Fruit fly (Drosophila melanogaster): ENCODE data around the gene Cyp4d2.

Gene Cyp4d2

DNA sequence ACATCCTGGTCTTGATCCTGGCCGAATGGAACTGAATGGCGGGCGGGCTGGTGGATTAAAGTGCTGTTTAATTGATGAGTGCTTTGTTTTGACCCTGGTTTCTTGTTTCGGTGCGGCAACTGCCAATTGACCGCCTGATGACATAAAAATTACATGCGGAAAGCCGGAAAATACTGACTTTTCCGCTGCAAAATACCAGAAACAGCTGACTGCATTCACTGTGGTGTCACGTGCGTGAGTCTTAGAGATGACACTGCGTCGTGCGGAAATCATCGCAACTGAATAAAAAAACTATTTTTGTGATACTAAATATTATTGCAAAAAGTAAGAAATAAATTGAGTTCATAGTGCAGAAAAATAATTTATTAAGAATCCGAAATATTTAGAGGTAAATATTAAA lies 26.3 kb upstream of the Cyp4d2 start, which contains the start of gene bcn92 (continued):
- peak; percentile 47 for TF ChIP-seq CG11247 (GFP tag; IDR thresholded peaks at IDR 0.05)
- TF ChIP-seq pum (GFP tag; optimal IDR thresholded peaks at IDR 0.05): peak; percentile 32
- TF ChIP-seq CG10654 (GFP tag; optimal IDR thresholded peaks at IDR 0.05): no peak
- TF ChIP-seq dmrt11E (tag; optimal IDR thresholded peaks at IDR 0.05): peak; percentile 9
- TF ChIP-seq cad (GFP tag; optimal IDR thresholded peaks at IDR 0.05): no peak
- no peak for TF ChIP-seq yki (optimal IDR thresholded peaks at IDR 0.05)
- TF ChIP-seq Pdp1 (GFP tag; optimal IDR thresholded peaks at IDR 0.05): peak; percentile 46 to 90
- TF ChIP-seq Hmx (GFP tag; optimal IDR thresholded peaks at IDR 0.05): no peak
- TF ChIP-seq dati (GFP tag; IDR thresholded peaks at IDR 0.05): no peak
- TF ChIP-seq CG9437 (GFP tag; optimal IDR thresholded peaks at IDR 0.05): no peak
- TF ChIP-seq shn (GFP tag; optimal IDR thresholded peaks at IDR 0.05): peak; percentile 16
- TF ChIP-seq Med (GFP tag): peak; percentile 92
- no peak for TF ChIP-seq CG17612 (GFP tag; IDR thresholded peaks at IDR 0.05)
- TF ChIP-seq Opbp (GFP tag; IDR thresholded peaks at IDR 0.05; ENCODE audit: partially characterized antibody): peak; percentile 94
- TF ChIP-seq bowl (GFP tag; IDR thresholded peaks at IDR 0.05): no peak
- TF ChIP-seq tgo (GFP tag; IDR thresholded peaks at IDR 0.05): no peak
- no peak for TF ChIP-seq fd96Cb (tag; optimal IDR thresholded peaks at IDR 0.05)
- peak; percentile 18 for TF ChIP-seq CG18599 (GFP tag; optimal IDR thresholded peaks at IDR 0.05)
- TF ChIP-seq pita (GFP tag; optimal IDR thresholded peaks at IDR 0.05): no peak
- TF ChIP-seq Dek (tag; optimal IDR thresholded peaks at IDR 0.05): peak; percentile 16
- peak; percentile 53 for TF ChIP-seq MESR4 (GFP tag; optimal IDR thresholded peaks at IDR 0.05)
- no peak for TF ChIP-seq CG4707 (GFP tag; optimal IDR thresholded peaks at IDR 0.05)
- TF ChIP-seq CG12071 (GFP tag; optimal IDR thresholded peaks at IDR 0.05): no peak
- TF ChIP-seq trh (GFP tag; optimal IDR thresholded peaks at IDR 0.05): no peak
- TF ChIP-seq Oaz (GFP tag; IDR thresholded peaks at IDR 0.05): no peak
- no peak for TF ChIP-seq HmgD (GFP tag; optimal IDR thresholded peaks at IDR 0.05)
- TF ChIP-seq CG12391 (tag; optimal IDR thresholded peaks at IDR 0.05): peak; percentile 64
- TF ChIP-seq oc (tag; optimal IDR thresholded peaks at IDR 0.05): no peak
- TF ChIP-seq Side (GFP tag; optimal IDR thresholded peaks at IDR 0.05): peak; percentile 35
- TF ChIP-seq prd (optimal IDR thresholded peaks at IDR 0.05): no peak
- peak; percentile 49; the same call in 1 of the 3 replicates for TF ChIP-seq prd (GFP tag; IDR thresholded peaks at IDR 0.05)
- no peak for TF ChIP-seq Jarid2 (GFP tag; optimal IDR thresholded peaks at IDR 0.05)
- TF ChIP-seq al (GFP tag; IDR thresholded peaks at IDR 0.05): 0 out of 2 replicates have a peak, but pooled peaks have one; percentile 6
- no peak for TF ChIP-seq gsb-n (tag; optimal IDR thresholded peaks at IDR 0.05)
- no peak for TF ChIP-seq CG17328 (GFP tag; IDR thresholded peaks at IDR 0.05)
- TF ChIP-seq mld (GFP tag; IDR thresholded peaks at IDR 0.05; ENCODE audit: partially characterized antibody): peak; percentile 86; the same call in 2 of the 3 replicates
- TF ChIP-seq B-H1 (GFP tag; IDR thresholded peaks at IDR 0.05): no peak
- TF ChIP-seq CG17829 (tag; optimal IDR thresholded peaks at IDR 0.05): peak; percentile 61
- TF ChIP-seq NC2β (GFP tag; optimal IDR thresholded peaks at IDR 0.05): peak; percentile 10
- peak; percentile 73 for TF ChIP-seq nerfin-2 (GFP tag; IDR thresholded peaks at IDR 0.05; ENCODE audit: partially characterized antibody)
- peak; percentile 73 for TF ChIP-seq Rfx (GFP tag; IDR thresholded peaks at IDR 0.05)
- no peak for TF ChIP-seq CG5245 (GFP tag; optimal IDR thresholded peaks at IDR 0.05)
- TF ChIP-seq CG15479 (GFP tag; optimal IDR thresholded peaks at IDR 0.05): no peak
- peak; percentile 2 for TF ChIP-seq Ssrp (tag; optimal IDR thresholded peaks at IDR 0.05)
- TF ChIP-seq Hr3 (GFP tag; optimal IDR thresholded peaks at IDR 0.05): no peak
- no peak for TF ChIP-seq H2.0 (GFP tag; IDR thresholded peaks at IDR 0.05)
- no peak for TF ChIP-seq CG1233 (GFP tag; optimal IDR thresholded peaks at IDR 0.05)
- TF ChIP-seq gce (GFP tag; IDR thresholded peaks at IDR 0.05): no peak
- TF ChIP-seq Fer1 (GFP tag; optimal IDR thresholded peaks at IDR 0.05): peak; percentile 37
- TF ChIP-seq Nf-YB (GFP tag; optimal IDR thresholded peaks at IDR 0.05): peak; percentile 8
- no peak for TF ChIP-seq dysf (GFP tag; IDR thresholded peaks at IDR 0.05)
- TF ChIP-seq CG8281 (tag; optimal IDR thresholded peaks at IDR 0.05): no peak

All from whole organism, embryonic.